Fruit fly (Drosophila melanogaster) S2 (cell line): ENCODE results near the gene CG7912.

ENCODE experiments used
- CG8478 ChIP-seq: fragments of >200 bp; optimal IDR thresholded peaks from 2 replicates; lab custom pipeline; 2018
- CTCF ChIP-seq, 2 experiments: fragments of >200 bp; optimal IDR thresholded peaks; 2 replicates each; lab custom pipeline; 2018

The CG7912 gene

dm6 chr3R:30036609-30037008 lies 27.6 kb upstream of the CG7912 start, which contains the start of gene ZIPIC:
TSS of gene ZIPIC (minus strand) at chr3R:30036870.
- TF ChIP-seq CG8478 (lab: Kevin White, UChicago) (no peak), CTCF (optimal IDR thresholded peaks at IDR 0.05; lab: Kevin White, UChicago) (no peak)

- TF ChIP-seq CTCF (optimal IDR thresholded peaks at IDR 0.05; lab: Kevin White, UChicago) (no peak), CG8478 (lab: Kevin White, UChicago) (no peak)
These were observed 23.3 kb upstream of the CG7912 start for dm6 chr3R:30032281-30032680.

dm6 chr3R:30030061-30030460 lies 21.1 kb upstream of the CG7912 start:
- TF ChIP-seq CTCF (optimal IDR thresholded peaks at IDR 0.05; lab: Kevin White, UChicago) (no peak), CG8478 (lab: Kevin White, UChicago) (no peak)

dm6 chr3R:30023445-30023844 lies 14.5 kb upstream of the CG7912 start:
- TF ChIP-seq CTCF (optimal IDR thresholded peaks at IDR 0.05; lab: Kevin White, UChicago) (no peak), CG8478 (lab: Kevin White, UChicago) (no peak)

dm6 chr3R:30022452-30023028 lies 13.6 kb upstream of the CG7912 start, which contains the start of the genes RpS28a and Axn:
TSS of gene RpS28a (minus strand) at chr3R:30022648.
TSS of gene Axn (plus strand) at chr3R:30022842.
- TF ChIP-seq CTCF (optimal IDR thresholded peaks at IDR 0.05; lab: Kevin White, UChicago): peak; percentile 99 to 100
- no peak for TF ChIP-seq CG8478 (lab: Kevin White, UChicago)

DNA sequence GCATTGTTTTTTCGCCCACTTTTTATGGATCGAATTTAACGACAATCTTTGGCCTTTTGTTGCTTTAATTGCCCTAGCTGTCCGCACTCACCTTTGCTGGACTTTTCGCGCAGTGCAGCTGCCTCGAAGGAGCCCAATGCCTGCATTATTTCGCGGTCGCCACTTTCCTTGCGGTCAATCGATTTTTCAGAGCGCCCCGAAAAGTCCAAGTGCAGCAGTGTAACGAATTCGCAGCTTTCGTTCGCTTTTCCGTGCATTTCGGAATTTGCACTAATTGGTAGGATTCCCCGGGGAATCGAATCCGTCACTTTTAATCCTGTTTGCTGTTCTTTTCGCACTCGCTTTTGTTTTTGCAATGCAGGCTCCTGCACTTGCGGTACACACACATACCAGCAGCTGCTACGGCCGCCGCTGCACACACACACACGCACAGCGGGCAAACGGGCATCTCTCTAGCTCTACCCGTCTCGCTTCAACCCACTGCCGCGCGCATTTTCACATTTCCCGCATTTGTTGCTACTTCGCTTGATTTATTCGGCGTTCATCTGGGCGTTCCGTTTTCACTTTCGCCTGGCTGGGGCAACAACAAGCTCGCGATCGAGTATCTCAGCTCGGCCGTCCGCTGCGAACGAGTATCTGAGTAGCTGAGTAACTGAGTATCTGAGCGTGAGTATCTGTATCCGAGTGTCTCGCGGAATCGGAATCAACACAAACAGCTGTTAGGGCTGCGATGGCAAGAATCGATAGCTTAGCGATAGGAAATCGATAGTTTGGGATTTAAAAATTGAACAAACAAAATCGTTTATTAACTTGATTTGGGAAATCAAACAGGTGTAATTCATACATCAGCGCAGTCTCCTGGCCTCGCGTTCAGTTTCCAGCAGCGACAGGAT lies 12.8 kb upstream of the CG7912 start, which contains the start of gene Mgat2:
TSS of gene Mgat2 (minus strand) at position 663 of the 893 bp plus-strand sequence.
- TF ChIP-seq CG8478 (lab: Kevin White, UChicago) (no peak), CTCF (optimal IDR thresholded peaks at IDR 0.05; lab: Kevin White, UChicago) (no peak)

DNA sequence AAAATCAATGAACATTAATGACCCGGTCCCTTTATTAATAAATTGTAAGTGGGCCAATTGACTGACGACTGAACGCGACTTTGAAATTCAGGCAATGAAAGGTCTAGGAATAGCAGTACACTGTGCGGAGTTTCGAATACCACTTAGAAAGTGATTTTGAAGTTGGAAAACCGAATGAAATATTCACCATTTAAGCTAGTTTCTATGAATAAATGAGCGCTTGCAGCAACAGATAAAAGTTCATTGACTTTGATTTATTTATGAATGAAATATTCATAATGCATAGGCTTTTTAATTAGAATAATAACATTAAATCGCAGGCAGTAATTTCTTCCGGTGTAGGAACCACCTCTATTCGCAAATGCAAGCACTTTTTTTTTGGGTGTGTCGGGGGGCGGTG lies 12.0 kb upstream of the CG7912 start:
- TF ChIP-seq CG8478 (lab: Kevin White, UChicago) (no peak), CTCF (optimal IDR thresholded peaks at IDR 0.05; lab: Kevin White, UChicago) (no peak)

DNA sequence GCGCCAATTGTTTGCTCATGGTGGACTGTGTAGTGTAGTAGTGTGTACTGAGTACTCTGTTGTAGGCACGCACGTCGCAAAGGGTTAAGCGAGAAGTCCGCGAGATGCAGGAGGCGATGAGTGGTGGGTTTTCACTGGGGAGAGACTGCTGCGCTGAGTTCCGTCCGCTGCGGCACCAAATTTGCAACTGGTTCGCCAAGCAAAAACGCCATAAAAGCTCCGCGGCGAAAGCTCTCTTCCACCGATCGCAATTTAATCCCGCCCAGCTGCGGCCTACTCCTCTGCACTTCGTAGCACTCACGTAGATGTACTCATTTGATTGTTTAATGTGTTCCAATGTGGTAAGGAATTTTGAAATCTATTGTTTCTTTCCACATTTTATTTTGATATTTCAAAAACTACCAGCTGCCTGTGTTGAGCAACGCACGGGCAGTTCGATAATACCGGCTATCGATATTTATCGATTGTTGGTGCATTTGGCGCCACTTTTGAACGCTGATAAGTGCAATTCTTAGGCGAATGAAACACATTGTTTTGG lies 6.1 kb upstream of the CG7912 start, which contains the start of gene CG7920:
TSS of gene CG7920 (minus strand) at position 308 of the 538 bp plus-strand sequence.
- TF ChIP-seq CTCF (optimal IDR thresholded peaks at IDR 0.05; lab: Kevin White, UChicago) (no peak), CG8478 (lab: Kevin White, UChicago) (no peak)

DNA sequence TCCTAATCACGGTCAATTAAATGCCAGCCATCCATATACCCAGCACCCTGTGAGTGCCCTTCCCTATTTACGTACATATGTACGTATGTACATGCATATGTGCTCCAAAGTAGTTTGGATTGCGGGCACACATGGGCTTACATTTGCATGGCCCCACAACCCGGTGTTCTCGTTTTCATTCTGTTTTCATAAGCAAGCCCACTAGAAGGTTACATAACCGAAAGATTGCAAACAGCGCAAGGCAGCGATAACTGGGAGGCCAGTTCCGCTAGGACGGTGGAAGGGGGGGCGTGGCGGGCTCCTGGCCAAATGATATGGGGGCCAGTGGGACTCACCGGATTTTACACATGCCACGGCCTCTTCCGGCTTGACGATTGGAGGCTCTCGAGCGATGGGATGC lies 5.5 kb upstream of the CG7912 start:
- TF ChIP-seq CG8478 (lab: Kevin White, UChicago) (no peak), CTCF (optimal IDR thresholded peaks at IDR 0.05; lab: Kevin White, UChicago) (no peak)

DNA sequence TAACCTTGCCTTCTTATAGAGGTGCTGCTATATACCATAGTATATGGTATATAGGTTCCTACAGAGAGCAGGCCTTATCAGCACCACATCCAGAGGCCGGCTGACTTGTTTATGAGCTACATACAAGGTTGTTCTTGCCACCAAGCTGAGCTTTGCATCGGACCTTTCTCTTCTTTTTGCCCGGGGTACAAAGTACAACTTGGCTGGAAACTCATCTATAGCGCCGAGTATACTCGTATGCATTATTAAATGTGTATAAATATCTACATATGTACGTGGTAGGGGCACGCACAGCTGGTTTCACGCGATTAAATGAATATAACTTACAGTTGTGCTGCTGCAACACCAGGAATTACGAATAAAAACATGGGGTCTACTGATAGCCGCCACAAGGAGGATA lies 4.9 kb upstream of the CG7912 start:
- TF ChIP-seq CTCF (optimal IDR thresholded peaks at IDR 0.05; lab: Kevin White, UChicago): no peak
- no peak for TF ChIP-seq CG8478 (lab: Kevin White, UChicago)

dm6 chr3R:30012602-30013489 lies 3.9 kb upstream of the CG7912 start:
- TF ChIP-seq CTCF (optimal IDR thresholded peaks at IDR 0.05; lab: Kevin White, UChicago) (no peak), CG8478 (lab: Kevin White, UChicago) (no peak)

dm6 chr3R:30005332-30005979 lies 3.5 kb downstream of the CG7912 start:
- TF ChIP-seq CG8478 (lab: Kevin White, UChicago): no peak
- no peak for TF ChIP-seq CTCF (optimal IDR thresholded peaks at IDR 0.05; lab: Kevin White, UChicago)

DNA sequence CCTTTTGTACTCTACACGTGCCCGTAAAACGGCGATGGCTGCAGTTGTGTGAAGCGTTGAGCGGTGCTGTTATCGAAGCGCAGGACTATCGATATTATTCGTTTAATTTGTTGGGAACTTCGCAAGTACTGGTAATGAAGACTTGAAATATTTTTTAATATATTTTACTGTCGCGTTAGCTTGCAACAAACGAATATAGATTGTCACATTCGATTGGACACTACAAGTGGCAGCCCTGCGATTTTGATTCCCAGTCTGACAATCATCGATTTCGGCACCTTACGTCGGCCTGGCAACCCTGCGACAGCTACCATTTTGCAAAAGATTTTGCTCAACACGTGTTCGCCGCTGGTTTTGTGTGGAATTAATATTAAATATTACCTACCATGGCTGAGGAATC lies 4.3 kb downstream of the CG7912 start, which contains the start of the genes Nlp and Nph:
TSS of gene Nlp (plus strand) at position 138 of the 400 bp plus-strand sequence.
TSS of gene Nph (minus strand) at position 214 of the 400 bp plus-strand sequence.
- TF ChIP-seq CTCF (optimal IDR thresholded peaks at IDR 0.05; lab: Kevin White, UChicago): peak in 1 of 2 experiments; percentile 2
- TF ChIP-seq CG8478 (lab: Kevin White, UChicago): no peak
